Fruit fly (Drosophila melanogaster): ENCODE data around the gene Naa20A.

DNA sequence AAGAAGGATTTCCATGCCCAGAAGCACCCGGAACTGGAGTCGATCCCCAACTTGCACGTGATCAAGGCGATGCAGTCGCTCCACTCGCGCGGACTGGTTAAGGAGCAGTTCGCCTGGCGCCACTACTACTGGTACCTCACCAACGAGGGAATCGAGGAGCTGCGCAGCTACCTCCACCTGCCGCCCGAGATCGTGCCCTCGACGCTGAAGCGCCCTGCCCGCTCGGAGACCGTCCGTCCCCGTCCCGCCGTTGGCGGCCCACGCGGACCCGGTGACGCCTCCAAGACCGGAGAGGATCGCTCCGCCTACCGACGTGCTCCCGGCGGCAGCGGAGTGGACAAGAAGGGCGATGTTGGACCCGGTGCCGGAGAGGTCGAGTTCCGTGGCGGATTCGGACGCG lies 24.4 kb downstream of the Naa20A start:
- no peak for TF ChIP-seq CG32264 (GFP tag; optimal IDR thresholded peaks at IDR 0.05)
- no peak for TF ChIP-seq fru (GFP tag; optimal IDR thresholded peaks at IDR 0.05)
- TF ChIP-seq GATAd (GFP tag; optimal IDR thresholded peaks at IDR 0.05), result no peak
- no peak for TF ChIP-seq Mio (GFP tag; optimal IDR thresholded peaks at IDR 0.05)

All from whole organism, wandering third instar larva.